Fruit fly (Drosophila melanogaster) whole organism, embryonic: ENCODE data around the gene brn.

Source experiments
- BEAF-32 ChIP-seq: fragments of 200-800 bp; sonication (Bioruptor generic); optimal IDR thresholded peaks from 3 replicates; lab custom pipeline; 2017; ENCODE audit warnings: missing biosample characterization, missing genetic modification characterization, mild to moderate bottlenecking, moderate library complexity, missing genetic modification reagents
- Blimp-1 ChIP-seq: fragments of 200-800 bp; sonication (Bioruptor generic); optimal IDR thresholded peaks from 3 replicates; lab custom pipeline; 2018; ENCODE audit warnings: missing biosample characterization, missing genetic modification characterization, mild to moderate bottlenecking, moderate library complexity, missing genetic modification reagents
- CG10147 ChIP-seq: fragments of 200-800 bp; sonication (Bioruptor generic); optimal IDR thresholded peaks from 2 replicates; lab custom pipeline; 2019; ENCODE audit warnings: missing biosample characterization, mild to moderate bottlenecking, missing genetic modification characterization, moderate library complexity
- CG10565 ChIP-seq: fragments of 200-800 bp; sonication (Bioruptor generic); optimal IDR thresholded peaks from 3 replicates; lab custom pipeline; 2016; ENCODE audit warnings: missing biosample characterization, mild to moderate bottlenecking, missing genetic modification characterization
- CG11723 ChIP-seq: fragments of 200-800 bp; sonication (Bioruptor generic); optimal IDR thresholded peaks from 2 replicates; lab custom pipeline; 2017; ENCODE audit warnings: missing biosample characterization, mild to moderate bottlenecking, missing genetic modification characterization
- CG12104 ChIP-seq: fragments of 200-800 bp; sonication (Bioruptor generic); optimal IDR thresholded peaks from 3 replicates; lab custom pipeline; 2016; ENCODE audit warnings: missing biosample characterization, missing genetic modification characterization
- CG13287 ChIP-seq: fragments of 200-800 bp; sonication (Bioruptor generic); IDR thresholded peaks from 2 replicates; pipeline ENCODE4 v1.3.6; 2022; ENCODE audit warnings: missing biosample characterization, missing genetic modification characterization; ENCODE audit not compliant: partially characterized antibody
- CG14050 ChIP-seq: fragments of 200-800 bp; sonication (Bioruptor generic); IDR thresholded peaks from 3 replicates; pipeline ENCODE4 v1.3.6; 2022; ENCODE audit warnings: missing biosample characterization, missing genetic modification characterization
- CG14860 ChIP-seq: fragments of 200-800 bp; sonication (Bioruptor generic); IDR thresholded peaks from 3 replicates; pipeline ENCODE4 v1.3.6; 2022; ENCODE audit warnings: missing biosample characterization, missing genetic modification characterization; ENCODE audit not compliant: partially characterized antibody
- CG1603 ChIP-seq: fragments of 200-800 bp; sonication (Bioruptor generic); optimal IDR thresholded peaks from 2 replicates; lab custom pipeline; 2019; ENCODE audit warnings: missing biosample characterization, mild to moderate bottlenecking, missing genetic modification characterization, moderate library complexity
- CG17829 ChIP-seq: fragments of 200-800 bp; optimal IDR thresholded peaks from 2 replicates; lab custom pipeline; 2019; ENCODE audit warnings: missing biosample characterization, mild to moderate bottlenecking, missing genetic modification characterization, moderate library complexity
- CG2120 ChIP-seq: fragments of 200-800 bp; sonication (Bioruptor generic); optimal IDR thresholded peaks from 3 replicates; lab custom pipeline; 2016; ENCODE audit warnings: missing biosample characterization, missing genetic modification characterization
- CG31441 ChIP-seq: fragments of 200-800 bp; sonication (Bioruptor generic); IDR thresholded peaks from 2 replicates; pipeline ENCODE4 v1.3.6; 2022; ENCODE audit warnings: missing biosample characterization, missing genetic modification characterization
- CG34224 ChIP-seq: fragments of 200-800 bp; sonication (Bioruptor generic); IDR thresholded peaks from 3 replicates; pipeline ENCODE4 v1.3.6; 2022; ENCODE audit warnings: missing biosample characterization, missing genetic modification characterization; ENCODE audit not compliant: partially characterized antibody
- CG4328 ChIP-seq: fragments of 200-800 bp; sonication (Bioruptor generic); optimal IDR thresholded peaks from 3 replicates; lab custom pipeline; 2017; ENCODE audit warnings: missing biosample characterization, missing genetic modification reagents, missing genetic modification characterization
- CG43689 ChIP-seq: fragments of 200-800 bp; sonication (Bioruptor generic); IDR thresholded peaks from 2 replicates; pipeline ENCODE4 v1.3.6; 2022; ENCODE audit warnings: missing biosample characterization, missing genetic modification characterization
- CG5245 ChIP-seq: fragments of 200-800 bp; sonication (Bioruptor generic); optimal IDR thresholded peaks from 3 replicates; lab custom pipeline; 2016; ENCODE audit warnings: missing biosample characterization, missing genetic modification characterization
- CG9817 ChIP-seq: fragments of 200-800 bp; sonication (Bioruptor generic); optimal IDR thresholded peaks from 2 replicates; lab custom pipeline; 2018; ENCODE audit warnings: missing biosample characterization, mild to moderate bottlenecking, missing genetic modification characterization, moderate library complexity
- D19B ChIP-seq: fragments of 200-800 bp; sonication (Bioruptor generic); optimal IDR thresholded peaks from 2 replicates; lab custom pipeline; 2017; ENCODE audit warnings: missing biosample characterization, mild to moderate bottlenecking, missing genetic modification characterization
- Dp ChIP-seq: fragments of 200-800 bp; sonication (Bioruptor generic); optimal IDR thresholded peaks from 2 replicates; lab custom pipeline; 2018; ENCODE audit warnings: missing biosample characterization, mild to moderate bottlenecking, missing genetic modification characterization, moderate library complexity
- Ets65A ChIP-seq: fragments of 200-800 bp; sonication (Bioruptor generic); peaks from one replicate; lab custom pipeline; 2016; ENCODE audit warnings: missing biosample characterization, missing genetic modification characterization
- Fer3 ChIP-seq: fragments of 200-800 bp; sonication (Bioruptor generic); optimal IDR thresholded peaks from 2 replicates; lab custom pipeline; 2018; ENCODE audit warnings: missing biosample characterization, mild to moderate bottlenecking, missing genetic modification characterization, moderate library complexity
- Gsc ChIP-seq: fragments of 200-800 bp; sonication (Bioruptor generic); IDR thresholded peaks from 2 replicates; pipeline ENCODE4 v1.3.6; 2022; ENCODE audit warnings: missing biosample characterization, missing genetic modification characterization
- Hmr ChIP-seq: fragments of 200-800 bp; sonication (Bioruptor generic); optimal IDR thresholded peaks from 3 replicates; lab custom pipeline; 2017; ENCODE audit warnings: mild to moderate bottlenecking, missing biosample characterization, missing genetic modification reagents, missing genetic modification characterization
- MESR4 ChIP-seq: fragments of 200-800 bp; sonication (Bioruptor generic); optimal IDR thresholded peaks from 2 replicates; lab custom pipeline; 2018; ENCODE audit warnings: missing biosample characterization, mild to moderate bottlenecking, missing genetic modification characterization, moderate library complexity
- Poxn ChIP-seq: fragments of 200-800 bp; sonication (Bioruptor generic); IDR thresholded peaks from 2 replicates; pipeline ENCODE4 v1.3.6; 2022; ENCODE audit warnings: missing biosample characterization, missing genetic modification characterization
- Ptx1 ChIP-seq: fragments of 200-800 bp; sonication (Bioruptor generic); IDR thresholded peaks from 2 replicates; pipeline ENCODE4 v1.3.6; 2022; ENCODE audit warnings: missing biosample characterization, missing genetic modification characterization
- Sox100B ChIP-seq: fragments of 200-800 bp; sonication (Bioruptor generic); optimal IDR thresholded peaks from 3 replicates; lab custom pipeline; 2018; ENCODE audit warnings: missing biosample characterization, mild to moderate bottlenecking, missing genetic modification characterization
- Sry-β ChIP-seq: fragments of 200-800 bp; sonication (Bioruptor generic); optimal IDR thresholded peaks from 2 replicates; lab custom pipeline; 2018; ENCODE audit warnings: missing biosample characterization, mild to moderate bottlenecking, missing genetic modification characterization, moderate library complexity
- Xrp1 ChIP-seq: fragments of 200-800 bp; sonication (Bioruptor generic); IDR thresholded peaks from 2 replicates; pipeline ENCODE4 v1.3.6; 2022; ENCODE audit warnings: missing biosample characterization, missing genetic modification characterization
- al ChIP-seq: fragments of 200-800 bp; sonication (Bioruptor generic); IDR thresholded peaks from 2 replicates; pipeline ENCODE4 v1.3.6; 2022; ENCODE audit warnings: missing biosample characterization, missing genetic modification characterization
- amos ChIP-seq: fragments of 200-800 bp; sonication (Bioruptor generic); IDR thresholded peaks from 2 replicates; pipeline ENCODE4 v1.3.6; 2022; ENCODE audit warnings: missing biosample characterization, missing genetic modification characterization; ENCODE audit not compliant: partially characterized antibody
- bbx ChIP-seq: fragments of 200-800 bp; sonication (Bioruptor generic); IDR thresholded peaks from 2 replicates; pipeline ENCODE4 v1.3.6; 2022; ENCODE audit warnings: missing biosample characterization, missing genetic modification characterization; ENCODE audit not compliant: partially characterized antibody
- cg ChIP-seq: fragments of 200-800 bp; sonication (Bioruptor generic); optimal IDR thresholded peaks from 3 replicates; lab custom pipeline; 2019; ENCODE audit warnings: missing biosample characterization, mild to moderate bottlenecking, missing genetic modification characterization, moderate library complexity
- crol ChIP-seq: fragments of 200-800 bp; sonication (Bioruptor generic); IDR thresholded peaks from 2 replicates; pipeline ENCODE4 v1.3.6; 2022; ENCODE audit warnings: missing biosample characterization, missing genetic modification characterization
- dati ChIP-seq: fragments of 200-800 bp; sonication (Bioruptor generic); IDR thresholded peaks from 2 replicates; pipeline ENCODE4 v1.3.6; 2022; ENCODE audit warnings: missing biosample characterization, missing genetic modification characterization
- dmrt11E ChIP-seq: fragments of 200-800 bp; sonication (Bioruptor generic); optimal IDR thresholded peaks from 3 replicates; lab custom pipeline; 2018; ENCODE audit warnings: missing biosample characterization, mild to moderate bottlenecking, missing genetic modification characterization, moderate library complexity
- dpn ChIP-seq, 2 experiments: fragments of 200-800 bp; sonication (Bioruptor generic); optimal IDR thresholded peaks; 3 replicates each; lab custom pipeline; 2016; ENCODE audit warnings: missing biosample characterization in 2 of 2, missing genetic modification characterization in 2 of 2
- ewg ChIP-seq: fragments of 200-800 bp; sonication (Bioruptor generic); optimal IDR thresholded peaks from 3 replicates; lab custom pipeline; 2017; ENCODE audit warnings: mild to moderate bottlenecking, missing biosample characterization, missing genetic modification reagents, missing genetic modification characterization
- fd96Cb ChIP-seq: fragments of 200-800 bp; sonication (Bioruptor generic); optimal IDR thresholded peaks from 2 replicates; lab custom pipeline; 2018; ENCODE audit warnings: missing biosample characterization, mild to moderate bottlenecking, missing genetic modification characterization, moderate library complexity
- inv ChIP-seq: fragments of 200-800 bp; sonication (Bioruptor generic); IDR thresholded peaks from 2 replicates; pipeline ENCODE4 v1.3.6; 2022; ENCODE audit warnings: missing biosample characterization, missing genetic modification characterization; ENCODE audit not compliant: partially characterized antibody
- lilli ChIP-seq: fragments of 200-800 bp; sonication (Bioruptor generic); optimal IDR thresholded peaks from 3 replicates; lab custom pipeline; 2016; ENCODE audit warnings: missing biosample characterization, missing genetic modification characterization
- pb ChIP-seq: fragments of 200-800 bp; sonication (Bioruptor generic); optimal IDR thresholded peaks from 3 replicates; lab custom pipeline; 2016; ENCODE audit warnings: missing biosample characterization, missing genetic modification characterization
- pzg ChIP-seq: fragments of 200-800 bp; sonication (Bioruptor generic); optimal IDR thresholded peaks from 3 replicates; lab custom pipeline; 2018; ENCODE audit warnings: missing biosample characterization, mild to moderate bottlenecking, missing genetic modification characterization, moderate library complexity
- row ChIP-seq: fragments of 200-800 bp; sonication (Bioruptor generic); IDR thresholded peaks from 3 replicates; pipeline ENCODE4 v1.3.6; 2022; ENCODE audit warnings: missing biosample characterization, missing genetic modification characterization
- sens-2 ChIP-seq: fragments of 200-800 bp; sonication (Bioruptor generic); IDR thresholded peaks from 2 replicates; pipeline ENCODE4 v1.3.6; 2022; ENCODE audit warnings: missing biosample characterization, missing genetic modification characterization
- sim ChIP-seq: fragments of 200-800 bp; sonication (Bioruptor generic); IDR thresholded peaks from 2 replicates; pipeline ENCODE4 v1.3.6; 2022; ENCODE audit warnings: missing biosample characterization, missing genetic modification characterization
- unpg ChIP-seq: fragments of 200-800 bp; sonication (Bioruptor generic); optimal IDR thresholded peaks from 3 replicates; lab custom pipeline; 2018; ENCODE audit warnings: missing biosample characterization, mild to moderate bottlenecking, missing genetic modification characterization, moderate library complexity
- wdn ChIP-seq: fragments of 200-800 bp; sonication (Bioruptor generic); IDR thresholded peaks from 2 replicates; pipeline ENCODE4 v1.3.6; 2022; ENCODE audit warnings: missing biosample characterization, missing genetic modification characterization
- z ChIP-seq: fragments of 200-800 bp; sonication (Bioruptor generic); IDR thresholded peaks from 3 replicates; pipeline ENCODE4 v1.3.6; 2022; ENCODE audit warnings: missing biosample characterization, missing genetic modification characterization

The brn gene

dm6 chrX:4131049-4131629, 27.0 kb downstream of the brn start, which contains the start of gene GlcAT-I (continued):
- TF ChIP-seq unpg (GFP tag; lab: Kevin White, UChicago), result no peak
- peak; percentile 62 for TF ChIP-seq MESR4
- TF ChIP-seq CG11723, result no peak
- TF ChIP-seq CG43689, result no peak
- TF ChIP-seq al (GFP tag; lab: Robert Waterston, UW), result no peak
- TF ChIP-seq sens-2 (GFP tag; lab: Robert Waterston, UW), result no peak
- TF ChIP-seq Hmr (GFP tag; lab: Kevin White, UChicago), result no peak
- TF ChIP-seq dati (GFP tag; lab: Robert Waterston, UW), result no peak
- TF ChIP-seq bbx (GFP tag; lab: Robert Waterston, UW), result no peak; the same call in 1 of the 2 replicates
- TF ChIP-seq CG5245, result no peak
- TF ChIP-seq pzg (GFP tag; lab: Kevin White, UChicago), result peak; percentile 62
- TF ChIP-seq D19B (GFP tag; lab: Kevin White, UChicago), result no peak
- TF ChIP-seq CG9817 (tag; lab: Kevin White, UChicago), result no peak
- TF ChIP-seq Gsc (GFP tag; lab: Robert Waterston, UW), result no peak
- no peak for TF ChIP-seq ewg
- TF ChIP-seq wdn (GFP tag; lab: Robert Waterston, UW), result no peak
- no peak for TF ChIP-seq cg (GFP tag; lab: Kevin White, UChicago)
- no peak for TF ChIP-seq lilli (GFP tag; lab: Kevin White, UChicago)
- TF ChIP-seq CG13287 (GFP tag; lab: Robert Waterston, UW), result peak; percentile 70
- TF ChIP-seq Ptx1 (GFP tag; lab: Robert Waterston, UW), result no peak
- no peak for TF ChIP-seq Fer3 (tag; lab: Kevin White, UChicago)
- no peak for TF ChIP-seq CG4328 (GFP tag; lab: Kevin White, UChicago)
- TF ChIP-seq fd96Cb, result no peak
- peak; percentile 60 for TF ChIP-seq Ets65A (GFP tag; lab: Kevin White, UChicago)
- TF ChIP-seq Poxn (GFP tag; lab: Robert Waterston, UW), result no peak
- no peak for TF ChIP-seq row
- no peak for TF ChIP-seq Blimp-1 (GFP tag; lab: Kevin White, UChicago)
- no peak for TF ChIP-seq Xrp1
- TF ChIP-seq z (GFP tag; lab: Robert Waterston, UW), result no peak
- TF ChIP-seq CG10147 (GFP tag; lab: Kevin White, UChicago), result no peak
- TF ChIP-seq CG10565 (GFP tag; lab: Kevin White, UChicago), result no peak
- TF ChIP-seq Sry-β (GFP tag; lab: Kevin White, UChicago), result no peak
- TF ChIP-seq CG14050, result no peak
- no peak for TF ChIP-seq Sox100B (GFP tag; lab: Kevin White, UChicago)
- TF ChIP-seq CG14860 (GFP tag; lab: Robert Waterston, UW), result 0 out of 3 replicates have a peak, but pooled peaks have one; percentile 43
- peak; percentile 43 for TF ChIP-seq CG1603 (tag; lab: Kevin White, UChicago)
- no peak for TF ChIP-seq pb (GFP tag; lab: Kevin White, UChicago)
- no peak for TF ChIP-seq sim
- peak; percentile 62 for TF ChIP-seq amos
- no peak for TF ChIP-seq CG34224 (GFP tag; lab: Robert Waterston, UW)
- no peak for TF ChIP-seq crol (GFP tag; lab: Robert Waterston, UW)
- no peak for TF ChIP-seq CG2120 (GFP tag; lab: Kevin White, UChicago)
- TF ChIP-seq CG17829 (tag; lab: Kevin White, UChicago), result no peak
- TF ChIP-seq BEAF-32 (GFP tag; lab: Kevin White, UChicago), result peak; percentile 73
- TF ChIP-seq CG12104 (GFP tag; lab: Kevin White, UChicago), result no peak
- no peak for TF ChIP-seq dmrt11E (tag; lab: Kevin White, UChicago)
- no peak for TF ChIP-seq CG31441 (GFP tag; lab: Robert Waterston, UW)
- no peak for TF ChIP-seq dpn (GFP tag; optimal IDR thresholded peaks at IDR 0.05; lab: Kevin White, UChicago)
- peak; percentile 28 for TF ChIP-seq Dp (GFP tag; lab: Kevin White, UChicago)
- TF ChIP-seq inv (GFP tag; lab: Robert Waterston, UW), result peak; percentile 33; the same call in 1 of the 2 replicates
